Worm (Caenorhabditis elegans): ENCODE measurements around the gene B0524.2.

DNA sequence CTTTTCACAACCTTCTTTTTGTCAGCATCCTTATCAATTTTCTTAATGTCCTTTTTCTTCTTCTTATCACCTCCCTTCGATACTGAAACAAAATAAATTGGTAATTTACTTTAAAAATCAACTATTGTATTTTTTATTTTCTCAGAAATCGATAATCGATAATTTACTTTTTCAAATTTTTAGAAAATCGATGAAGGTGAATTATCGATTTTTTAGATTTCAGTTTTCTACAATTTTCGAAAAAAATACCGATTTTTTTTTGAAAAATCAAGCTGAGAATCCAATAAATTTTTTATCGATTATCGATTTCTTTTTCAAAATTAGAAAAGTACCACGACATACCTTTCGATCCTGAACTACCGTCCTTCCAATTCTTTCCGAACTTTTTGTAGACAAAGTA lies 11.2 kb upstream of the B0524.2 start:
- TF ChIP-seq pha-4 (tag; optimal IDR thresholded peaks at IDR 0.05) (no peak), ceh-45 (GFP tag; IDR thresholded peaks at IDR 0.05) (no peak), unc-3 (GFP tag; conservative IDR thresholded peaks at IDR 0.05) (no peak), unc-3 (tag; optimal IDR thresholded peaks at IDR 0.05) (no peak), fkh-10 (GFP tag; optimal IDR thresholded peaks at IDR 0.05) (no peak), ama-1 (optimal IDR thresholded peaks at IDR 0.05) (no peak), hlh-15 (tag; optimal IDR thresholded peaks at IDR 0.05) (no peak), tbx-2 (tag; optimal IDR thresholded peaks at IDR 0.05) (no peak)

Data from whole organism, late embryonic.